Worm (Caenorhabditis elegans): Measurements from ENCODE around the gene C49A9.4.

DNA sequence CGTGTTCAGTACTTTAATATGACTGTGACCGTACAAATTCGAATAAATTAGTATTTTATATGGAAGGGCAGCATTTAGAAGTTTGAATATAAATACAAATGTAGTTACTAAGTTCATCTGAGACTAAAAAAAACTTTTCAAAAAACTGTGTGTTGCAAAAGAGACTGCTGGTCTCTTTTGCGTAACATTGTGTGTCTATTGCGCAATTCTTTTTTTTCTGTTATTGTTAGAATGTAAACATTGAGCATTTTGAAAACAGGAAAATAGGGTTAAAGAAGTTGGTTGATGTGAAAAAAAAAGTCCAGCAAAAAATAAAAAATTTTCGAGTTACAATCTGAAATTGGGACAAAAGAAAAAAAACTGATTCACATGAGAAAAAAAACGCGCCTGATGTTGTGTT, 10.2 kb upstream of the C49A9.4 start:
- TF ChIP-seq madf-9 (GFP tag; conservative IDR thresholded peaks at IDR 0.05) (no peak), lin-29 (GFP tag; IDR thresholded peaks at IDR 0.05) (no peak), aha-1 (tag) (no peak), F44E2.7 (GFP tag; IDR thresholded peaks at IDR 0.05) (no peak), aly-2 (tag; optimal IDR thresholded peaks at IDR 0.05) (no peak), egl-27 (tag; optimal IDR thresholded peaks at IDR 0.05) (no peak), nhr-11 (tag; optimal IDR thresholded peaks at IDR 0.05) (no peak), unc-62 (GFP tag; optimal IDR thresholded peaks at IDR 0.05 in 1 of 2) (peak in 1 of 2 experiments; percentile 3), unc-62 (tag; optimal IDR thresholded peaks at IDR 0.05) (no peak), fos-1 (tag; optimal IDR thresholded peaks at IDR 0.05) (no peak), unc-39 (tag; optimal IDR thresholded peaks at IDR 0.05) (no peak), nhr-25 (tag; optimal IDR thresholded peaks at IDR 0.05; ENCODE audit: borderline replicate concordance, insufficient read depth) (no peak), ama-1 (optimal IDR thresholded peaks at IDR 0.05) (no peak)

All from whole organism, L4 larva.